Worm (Caenorhabditis elegans) whole organism, midembryonic: ENCODE data around the gene C14A6.5.

Experiments
- T22C8.4 ChIP-seq: fragments of 200-800 bp; sonication (Bioruptor generic); IDR thresholded peaks from 2 replicates; pipeline ENCODE4 v1.3.6; 2022; ENCODE audit warnings: missing genetic modification characterization, missing compliant biosample characterization
- cog-1 ChIP-seq: sonication (generic microtip); optimal IDR thresholded peaks from 2 replicates; lab custom pipeline; 2016; ENCODE audit warnings: missing genetic modification characterization, missing compliant biosample characterization
- flt-1 ChIP-seq: fragments of 200-800 bp; sonication (Bioruptor generic); IDR thresholded peaks from 2 replicates; pipeline ENCODE4 v1.3.6; 2022; ENCODE audit warnings: missing genetic modification characterization, missing compliant biosample characterization
- klf-2 ChIP-seq: fragments of 200-800 bp; sonication (Bioruptor generic); conservative IDR thresholded peaks from 2 replicates; pipeline ENCODE4 v1.3.6; 2022; ENCODE audit warnings: missing genetic modification reagents, missing genetic modification characterization, missing compliant biosample characterization
- med-1 ChIP-seq: sonication (generic microtip); optimal IDR thresholded peaks from 2 replicates; lab custom pipeline; 2017; ENCODE audit warnings: missing genetic modification characterization, mild to moderate bottlenecking, missing compliant biosample characterization, antibody characterized with exemption, missing genetic modification reagents; ENCODE audit not compliant: insufficient read depth
- ref-1 ChIP-seq: fragments of 200-800 bp; sonication (Bioruptor generic); conservative IDR thresholded peaks from 2 replicates; pipeline ENCODE4 v1.3.6; 2022; ENCODE audit warnings: missing genetic modification reagents, missing genetic modification characterization, missing compliant biosample characterization
- tab-1 ChIP-seq: fragments of 200-800 bp; sonication (Bioruptor generic); IDR thresholded peaks from 2 replicates; pipeline ENCODE4 v1.3.6; 2022; ENCODE audit warnings: missing genetic modification characterization, missing compliant biosample characterization
- ztf-23 ChIP-seq: fragments of 200-800 bp; sonication (Bioruptor generic); IDR thresholded peaks from 2 replicates; pipeline ENCODE4 v1.3.6; 2022; ENCODE audit warnings: missing genetic modification reagents, missing genetic modification characterization, missing compliant biosample characterization
- ztf-29 ChIP-seq: fragments of 200-800 bp; sonication (Bioruptor generic); IDR thresholded peaks from 2 replicates; pipeline ENCODE4 v1.3.6; 2022; ENCODE audit warnings: missing genetic modification reagents, missing genetic modification characterization, missing compliant biosample characterization

ce11 chrV:18123639-18124038 lies 41.0 kb downstream of the C14A6.5 start, which contains the start of gene fbxa-107:
- TF ChIP-seq cog-1 (no peak), flt-1 (no peak), ref-1 (GFP tag; lab: Robert Waterston, UW) (no peak), tab-1 (GFP tag; lab: Robert Waterston, UW) (no peak), ztf-23 (GFP tag; lab: Robert Waterston, UW) (no peak), med-1 (GFP tag; lab: Kevin White, UChicago) (no peak), ztf-29 (GFP tag; lab: Robert Waterston, UW) (no peak), klf-2 (GFP tag; lab: Robert Waterston, UW) (no peak), T22C8.4 (GFP tag; lab: Robert Waterston, UW) (no peak)
